Worm (Caenorhabditis elegans) whole organism, young adult: ENCODE results near the gene ttyh-1.

Experiments used
- B0336.3 ChIP-seq: fragments of 200-800 bp; sonication (Bioruptor generic); IDR thresholded peaks from 2 replicates; pipeline ENCODE4 v1.3.6; 2022; ENCODE audit warnings: missing genetic modification characterization, missing compliant biosample characterization
- F39B2.1 ChIP-seq: fragments of 200-800 bp; sonication (Bioruptor generic); IDR thresholded peaks from 2 replicates; pipeline ENCODE4 v1.3.6; 2022; ENCODE audit warnings: missing genetic modification reagents, missing genetic modification characterization, missing compliant biosample characterization
- F57A8.1 ChIP-seq: fragments of 200-800 bp; sonication (Bioruptor generic); optimal IDR thresholded peaks from 2 replicates; lab custom pipeline; 2018; ENCODE audit warnings: mild to moderate bottlenecking, missing genetic modification characterization, moderate library complexity, missing compliant biosample characterization
- F57C9.4 ChIP-seq: sonication (generic microtip); optimal IDR thresholded peaks from 2 replicates; lab custom pipeline; 2017; ENCODE audit warnings: mild to moderate bottlenecking, missing genetic modification characterization, missing compliant biosample characterization
- K12H6.12 ChIP-seq: fragments of 200-800 bp; sonication (Bioruptor generic); optimal IDR thresholded peaks from 2 replicates; lab custom pipeline; 2018; ENCODE audit warnings: mild to moderate bottlenecking, missing genetic modification characterization, missing compliant biosample characterization
- atf-7 ChIP-seq: sonication (generic microtip); optimal IDR thresholded peaks from 2 replicates; lab custom pipeline; 2017; ENCODE audit warnings: mild to moderate bottlenecking, missing genetic modification characterization, missing compliant biosample characterization
- bed-2 ChIP-seq: fragments of 200-800 bp; sonication (Bioruptor generic); IDR thresholded peaks from 2 replicates; pipeline ENCODE4 v1.3.6; 2022; ENCODE audit warnings: missing genetic modification reagents, missing genetic modification characterization, missing compliant biosample characterization
- ceh-100 ChIP-seq: fragments of 200-800 bp; sonication (Bioruptor generic); IDR thresholded peaks from 2 replicates; pipeline ENCODE4 v1.3.6; 2022; ENCODE audit warnings: missing genetic modification reagents, missing genetic modification characterization, missing compliant biosample characterization
- ceh-40 ChIP-seq: fragments of 200-800 bp; sonication (Bioruptor generic); IDR thresholded peaks from 2 replicates; pipeline ENCODE4 v1.3.6; 2022; ENCODE audit warnings: missing genetic modification characterization, missing compliant biosample characterization
- ceh-58 ChIP-seq: fragments of 200-800 bp; sonication (Bioruptor generic); IDR thresholded peaks from 2 replicates; pipeline ENCODE4 v1.3.6; 2022; ENCODE audit warnings: missing genetic modification characterization, missing compliant biosample characterization
- ceh-91 ChIP-seq: fragments of 200-800 bp; sonication (Bioruptor generic); IDR thresholded peaks from 2 replicates; pipeline ENCODE4 v1.3.6; 2022; ENCODE audit warnings: missing genetic modification reagents, missing genetic modification characterization, missing compliant biosample characterization
- dox-1 ChIP-seq: fragments of 200-800 bp; sonication (Bioruptor generic); IDR thresholded peaks from 2 replicates; pipeline ENCODE4 v1.3.6; 2022; ENCODE audit warnings: missing genetic modification reagents, missing genetic modification characterization, missing compliant biosample characterization
- egrh-3 ChIP-seq: fragments of 200-800 bp; sonication (Bioruptor generic); IDR thresholded peaks from 2 replicates; pipeline ENCODE4 v1.3.6; 2022; ENCODE audit warnings: missing genetic modification reagents, missing genetic modification characterization, missing compliant biosample characterization
- ets-4 ChIP-seq: fragments of 200-800 bp; sonication (Bioruptor generic); optimal IDR thresholded peaks from 2 replicates; lab custom pipeline; 2018; ENCODE audit warnings: mild to moderate bottlenecking, missing genetic modification characterization, missing compliant biosample characterization
- hlh-12 ChIP-seq: sonication (generic microtip); optimal IDR thresholded peaks from 2 replicates; lab custom pipeline; 2016; ENCODE audit warnings: missing genetic modification characterization, missing compliant biosample characterization
- lsy-27 ChIP-seq: sonication (generic microtip); optimal IDR thresholded peaks from 2 replicates; lab custom pipeline; 2017; ENCODE audit warnings: missing genetic modification characterization, mild to moderate bottlenecking, missing compliant biosample characterization, antibody characterized with exemption, missing genotype, borderline replicate concordance; ENCODE audit not compliant: insufficient read depth
- madf-6 ChIP-seq: fragments of 200-800 bp; sonication (Bioruptor generic); IDR thresholded peaks from 2 replicates; pipeline ENCODE4 v1.3.6; 2022; ENCODE audit warnings: missing genetic modification reagents, missing genetic modification characterization, missing compliant biosample characterization
- nfya-1 ChIP-seq: sonication (generic microtip); optimal IDR thresholded peaks from 2 replicates; lab custom pipeline; 2017; ENCODE audit warnings: antibody characterized with exemption, missing compliant biosample characterization, missing genetic modification characterization, borderline replicate concordance; ENCODE audit not compliant: insufficient read depth
- nfyb-1 ChIP-seq: fragments of 200-800 bp; sonication (Bioruptor generic); IDR thresholded peaks from 2 replicates; pipeline ENCODE4 v1.3.6; 2022; ENCODE audit warnings: missing genetic modification reagents, missing genetic modification characterization, missing compliant biosample characterization
- nhr-120 ChIP-seq: fragments of 200-800 bp; sonication (Bioruptor generic); IDR thresholded peaks from 2 replicates; pipeline ENCODE4 v1.3.6; 2022; ENCODE audit warnings: missing genetic modification characterization, missing compliant biosample characterization
- nhr-80 ChIP-seq: sonication (generic microtip); optimal IDR thresholded peaks from 2 replicates; lab custom pipeline; 2016; ENCODE audit warnings: missing genetic modification characterization, missing compliant biosample characterization
- pbrm-1 ChIP-seq: fragments of 200-800 bp; sonication (Bioruptor generic); IDR thresholded peaks from 2 replicates; pipeline ENCODE4 v1.3.6; 2022; ENCODE audit warnings: missing genetic modification reagents, missing genetic modification characterization, missing compliant biosample characterization
- sdz-38 ChIP-seq: sonication (generic microtip); optimal IDR thresholded peaks from 2 replicates; lab custom pipeline; 2016; ENCODE audit warnings: missing genotype, missing genetic modification characterization, missing compliant biosample characterization
- sea-2 ChIP-seq: fragments of 200-800 bp; sonication (Bioruptor generic); IDR thresholded peaks from 2 replicates; pipeline ENCODE4 v1.3.6; 2022; ENCODE audit warnings: missing genetic modification characterization, missing compliant biosample characterization
- snpc-3.4 ChIP-seq: sonication (generic microtip); optimal IDR thresholded peaks from 2 replicates; lab custom pipeline; 2017; ENCODE audit warnings: missing genetic modification characterization, mild to moderate bottlenecking, missing compliant biosample characterization, antibody characterized with exemption, moderate library complexity, missing genotype, missing genetic modification reagents
- somi-1 ChIP-seq: fragments of 200-800 bp; sonication (Bioruptor generic); optimal IDR thresholded peaks from 2 replicates; lab custom pipeline; 2018; ENCODE audit warnings: mild to moderate bottlenecking, missing genetic modification characterization, missing compliant biosample characterization
- sptf-2 ChIP-seq: fragments of 200-800 bp; sonication (Bioruptor generic); optimal IDR thresholded peaks from 2 replicates; lab custom pipeline; 2018; ENCODE audit warnings: mild to moderate bottlenecking, missing genetic modification characterization, missing compliant biosample characterization
- tlf-1 ChIP-seq: fragments of 200-800 bp; sonication (Bioruptor generic); optimal IDR thresholded peaks from 2 replicates; lab custom pipeline; 2018; ENCODE audit warnings: mild to moderate bottlenecking, missing genetic modification characterization, missing compliant biosample characterization
- unc-130 ChIP-seq: sonication (generic microtip); optimal IDR thresholded peaks from 2 replicates; lab custom pipeline; 2016; ENCODE audit warnings: missing genetic modification reagents, missing genetic modification characterization, missing compliant biosample characterization
- ztf-26 ChIP-seq: sonication (generic microtip); optimal IDR thresholded peaks from 2 replicates; lab custom pipeline; 2017; ENCODE audit warnings: missing genetic modification characterization, missing compliant biosample characterization
- ztf-3 ChIP-seq: fragments of 200-800 bp; sonication (Bioruptor generic); optimal IDR thresholded peaks from 2 replicates; lab custom pipeline; 2018; ENCODE audit warnings: mild to moderate bottlenecking, missing genetic modification characterization, missing compliant biosample characterization
- ztf-6 ChIP-seq: fragments of 200-800 bp; sonication (Bioruptor generic); IDR thresholded peaks from 2 replicates; pipeline ENCODE4 v1.3.6; 2022; ENCODE audit warnings: missing genetic modification reagents, missing genetic modification characterization, missing compliant biosample characterization

ttyh-1 gene

ce11 chrX:11375509-11375908 lies 7.0 kb downstream of the ttyh-1 start, which contains the start of gene F42E11.3:
TSS of gene F42E11.3 (minus strand) at chrX:11375609.
- TF ChIP-seq snpc-3.4 (tag; lab: Kevin White, UChicago) (no peak), unc-130 (GFP tag; lab: Kevin White, UChicago) (no peak), F39B2.1 (GFP tag; lab: Robert Waterston, UW) (no peak), dox-1 (GFP tag; lab: Robert Waterston, UW) (no peak), nhr-80 (tag; lab: Kevin White, UChicago) (no peak)

ce11 chrX:11377370-11377769 lies 8.9 kb downstream of the ttyh-1 start, which contains the start of gene tni-1:
TSS of gene tni-1 (minus strand) at chrX:11377470.
- TF ChIP-seq ceh-100 (no peak), somi-1 (GFP tag; lab: Kevin White, UChicago) (no peak), ztf-6 (GFP tag; lab: Robert Waterston, UW) (no peak), bed-2 (GFP tag; lab: Robert Waterston, UW) (no peak), sea-2 (no peak)
- TF ChIP-seq, all 124 proteins: peak for 0

ce11 chrX:11379135-11379781 lies 10.7 kb downstream of the ttyh-1 start:
- no peak for TF ChIP-seq ztf-6 (GFP tag; lab: Robert Waterston, UW)
- TF ChIP-seq atf-7 (tag; lab: Kevin White, UChicago): no peak
- TF ChIP-seq tlf-1 (GFP tag; lab: Kevin White, UChicago): no peak
- TF ChIP-seq nfyb-1 (GFP tag; lab: Robert Waterston, UW): no peak
- TF ChIP-seq ztf-26 (tag; lab: Kevin White, UChicago): no peak
- TF ChIP-seq nfya-1 (tag; lab: Kevin White, UChicago): no peak
- no peak for TF ChIP-seq nhr-120 (GFP tag; lab: Robert Waterston, UW)
- no peak for TF ChIP-seq ets-4 (GFP tag; lab: Kevin White, UChicago)
- no peak for TF ChIP-seq pbrm-1 (GFP tag; lab: Robert Waterston, UW)
- peak; percentile 20 for TF ChIP-seq sptf-2
- TF ChIP-seq K12H6.12 (tag; lab: Kevin White, UChicago): peak; percentile 40

ce11 chrX:11383359-11383758 lies 14.8 kb downstream of the ttyh-1 start:
- TF ChIP-seq F57A8.1 (GFP tag; lab: Kevin White, UChicago): no peak
- TF ChIP-seq ceh-58 (GFP tag; lab: Robert Waterston, UW): no peak
- TF ChIP-seq lsy-27 (tag; lab: Kevin White, UChicago): no peak
- no peak for TF ChIP-seq madf-6 (GFP tag; lab: Robert Waterston, UW)
- no peak for TF ChIP-seq hlh-12 (tag; lab: Kevin White, UChicago)
- TF ChIP-seq egrh-3 (GFP tag; lab: Robert Waterston, UW): no peak
- TF ChIP-seq ceh-91 (GFP tag; lab: Robert Waterston, UW): no peak
- no peak for TF ChIP-seq B0336.3 (GFP tag; lab: Robert Waterston, UW)
- TF ChIP-seq F57C9.4: no peak

ce11 chrX:11384534-11385441 lies 16.3 kb downstream of the ttyh-1 start, which contains the start of the genes F08B12.11 and prmn-1:
TSS of gene F08B12.11 (plus strand) at chrX:11385054.
TSS of gene prmn-1 (plus strand) at chrX:11385084.
- 0 out of 2 replicates have a peak, but pooled peaks have one; percentile 44 for TF ChIP-seq egrh-3 (GFP tag; lab: Robert Waterston, UW)
- TF ChIP-seq ztf-26 (tag; lab: Kevin White, UChicago): no peak
- TF ChIP-seq ceh-40 (GFP tag; lab: Robert Waterston, UW): no peak
- TF ChIP-seq sdz-38: no peak
- no peak for TF ChIP-seq ztf-3 (GFP tag; lab: Kevin White, UChicago)
